Worm (Caenorhabditis elegans): Measurements from ENCODE around the gene Y47D7A.11.

The Y47D7A.11 gene

ce11 chrV:4419767-4420322 is 8.3 kb downstream of the Y47D7A.11 start, which contains the start of the genes Y47D7A.7 and Y47D7A.2:
Gene Y47D7A.7, minus strand, starts transcription at chrV:4419867.
Gene Y47D7A.2, plus strand, starts transcription at chrV:4420272.
- TF ChIP-seq snpc-1.3 (tag; optimal IDR thresholded peaks at IDR 0.05; ENCODE audit: insufficient read depth) (no peak), unc-62 (GFP tag; optimal IDR thresholded peaks at IDR 0.05) (no peak), atf-7 (tag; optimal IDR thresholded peaks at IDR 0.05) (no peak), F37B4.10 (GFP tag; IDR thresholded peaks at IDR 0.05) (no peak), snpc-4 (GFP tag; optimal IDR thresholded peaks at IDR 0.05) (no peak), snpc-4 (tag; optimal IDR thresholded peaks at IDR 0.05) (no peak), hrde-1 (tag; optimal IDR thresholded peaks at IDR 0.05; ENCODE audit: borderline replicate concordance) (no peak), sea-2 (GFP tag; IDR thresholded peaks at IDR 0.05) (no peak), mxl-1 (tag; optimal IDR thresholded peaks at IDR 0.05) (no peak), Y56A3A.18 (GFP tag; IDR thresholded peaks at IDR 0.05) (no peak), hmg-20 (GFP tag; IDR thresholded peaks at IDR 0.05) (no peak), bed-2 (GFP tag; IDR thresholded peaks at IDR 0.05) (no peak), Y79H2A.3 (GFP tag; conservative IDR thresholded peaks at IDR 0.05) (no peak), lin-54 (GFP tag; optimal IDR thresholded peaks at IDR 0.05) (no peak), F57C9.4 (tag; optimal IDR thresholded peaks at IDR 0.05) (no peak), cebp-2 (GFP tag; IDR thresholded peaks at IDR 0.05) (no peak)

- no peak for TF ChIP-seq F57A8.1 (GFP tag; optimal IDR thresholded peaks at IDR 0.05)
- no peak for TF ChIP-seq pha-4 (tag; optimal IDR thresholded peaks at IDR 0.05)
- no peak for TF ChIP-seq ccch-3 (GFP tag; optimal IDR thresholded peaks at IDR 0.05)
- TF ChIP-seq Y67H2A.10 (GFP tag; conservative IDR thresholded peaks at IDR 0.05): no peak
Measured at ce11 chrV:4418116-4418515, 10.0 kb downstream of the Y47D7A.11 start, which contains the start of gene Y47D7A.6. Gene Y47D7A.6, minus strand, starts transcription at chrV:4418216.

- TF ChIP-seq dpff-1 (tag; optimal IDR thresholded peaks at IDR 0.05): no peak
- no peak for TF ChIP-seq nhr-179 (tag; optimal IDR thresholded peaks at IDR 0.05)
- TF ChIP-seq xnd-1 (tag; optimal IDR thresholded peaks at IDR 0.05): no peak
- no peak for TF ChIP-seq Y95B8A.8 (GFP tag; IDR thresholded peaks at IDR 0.05)
- no peak for TF ChIP-seq Y79H2A.3 (GFP tag; conservative IDR thresholded peaks at IDR 0.05)
- TF ChIP-seq F55B11.4 (tag; optimal IDR thresholded peaks at IDR 0.05; ENCODE audit: borderline replicate concordance, insufficient read depth): no peak
- TF ChIP-seq F39B2.1 (GFP tag; IDR thresholded peaks at IDR 0.05): no peak
- TF ChIP-seq nfya-1 (tag; optimal IDR thresholded peaks at IDR 0.05; ENCODE audit: borderline replicate concordance, insufficient read depth): no peak
- TF ChIP-seq pbrm-1 (GFP tag; IDR thresholded peaks at IDR 0.05): no peak
- TF ChIP-seq snpc-4 (GFP tag; optimal IDR thresholded peaks at IDR 0.05): no peak
- TF ChIP-seq snpc-4 (tag; optimal IDR thresholded peaks at IDR 0.05): no peak
- no peak for TF ChIP-seq ztf-18 (tag; optimal IDR thresholded peaks at IDR 0.05)
- TF ChIP-seq attf-6 (GFP tag; IDR thresholded peaks at IDR 0.05): no peak
- no peak for TF ChIP-seq die-1 (tag; optimal IDR thresholded peaks at IDR 0.05)
- no peak for TF ChIP-seq egl-44 (GFP tag; IDR thresholded peaks at IDR 0.05)
- no peak for TF ChIP-seq hlh-12 (tag; optimal IDR thresholded peaks at IDR 0.05)
- TF ChIP-seq hmg-20 (GFP tag; IDR thresholded peaks at IDR 0.05): no peak
- TF ChIP-seq ztf-25 (GFP tag; IDR thresholded peaks at IDR 0.05): no peak
- TF ChIP-seq attf-3 (GFP tag; conservative IDR thresholded peaks at IDR 0.05): no peak
- TF ChIP-seq fkh-3 (tag; optimal IDR thresholded peaks at IDR 0.05): no peak
Measured at ce11 chrV:4416710-4417109, 11.4 kb downstream of the Y47D7A.11 start, which contains the start of gene Y47D7A.18. Gene Y47D7A.18, minus strand, starts transcription at chrV:4416810.

Measured in whole organism, young adult.